Worm (Caenorhabditis elegans) whole organism, young adult: ENCODE data around the gene smk-1.
A peak's percentile ranks its signal among the peaks of the same experiment; 100 is the strongest.

Source experiments
- B0035.1 ChIP-seq: sonication (generic microtip); optimal IDR thresholded peaks from 2 replicates; lab custom pipeline; 2016; ENCODE audit warnings: missing genetic modification characterization, mild to moderate bottlenecking, missing compliant biosample characterization, missing genotype, missing genetic modification reagents
- C17E4.6 ChIP-seq: fragments of 200-800 bp; sonication (Bioruptor generic); IDR thresholded peaks from 2 replicates; pipeline ENCODE4 v1.3.6; 2022; ENCODE audit warnings: missing genetic modification reagents, missing genetic modification characterization, missing compliant biosample characterization
- D2030.7 ChIP-seq: fragments of 200-800 bp; sonication (Bioruptor generic); IDR thresholded peaks from 2 replicates; pipeline ENCODE4 v1.3.6; 2022; ENCODE audit warnings: missing genetic modification reagents, missing genetic modification characterization, missing compliant biosample characterization
- F10E7.11 ChIP-seq: sonication (generic microtip); optimal IDR thresholded peaks from 2 replicates; lab custom pipeline; 2017; ENCODE audit warnings: mild to moderate bottlenecking, missing genetic modification characterization, moderate library complexity, missing compliant biosample characterization
- F22D6.2 ChIP-seq: sonication (generic microtip); optimal IDR thresholded peaks from 2 replicates; lab custom pipeline; 2016; ENCODE audit warnings: mild to moderate bottlenecking, missing genetic modification characterization, missing compliant biosample characterization
- F37B4.10 ChIP-seq: fragments of 200-800 bp; sonication (Bioruptor generic); IDR thresholded peaks from 2 replicates; pipeline ENCODE4 v1.3.6; 2022; ENCODE audit warnings: missing genetic modification characterization, missing compliant biosample characterization
- F39B2.1 ChIP-seq: fragments of 200-800 bp; sonication (Bioruptor generic); IDR thresholded peaks from 2 replicates; pipeline ENCODE4 v1.3.6; 2022; ENCODE audit warnings: missing genetic modification reagents, missing genetic modification characterization, missing compliant biosample characterization
- F52B5.7 ChIP-seq: sonication (generic microtip); optimal IDR thresholded peaks from 2 replicates; lab custom pipeline; 2016; ENCODE audit warnings: mild to moderate bottlenecking, missing genetic modification characterization, missing compliant biosample characterization
- K12H6.12 ChIP-seq: fragments of 200-800 bp; sonication (Bioruptor generic); optimal IDR thresholded peaks from 2 replicates; lab custom pipeline; 2018; ENCODE audit warnings: mild to moderate bottlenecking, missing genetic modification characterization, missing compliant biosample characterization
- T07F8.4 ChIP-seq: sonication (generic microtip); optimal IDR thresholded peaks from 2 replicates; lab custom pipeline; 2016; ENCODE audit warnings: mild to moderate bottlenecking, missing genetic modification characterization, moderate library complexity, missing compliant biosample characterization
- Y53G8AR.9 ChIP-seq: fragments of 200-800 bp; sonication (Bioruptor generic); conservative IDR thresholded peaks from 2 replicates; pipeline ENCODE4 v1.3.6; 2022; ENCODE audit warnings: missing genetic modification reagents, missing genetic modification characterization, missing compliant biosample characterization
- Y67H2A.10 ChIP-seq: fragments of 200-800 bp; sonication (Bioruptor generic); conservative IDR thresholded peaks from 2 replicates; pipeline ENCODE4 v1.3.6; 2022; ENCODE audit warnings: missing genetic modification reagents, missing genetic modification characterization, missing compliant biosample characterization
- atf-7 ChIP-seq: sonication (generic microtip); optimal IDR thresholded peaks from 2 replicates; lab custom pipeline; 2017; ENCODE audit warnings: mild to moderate bottlenecking, missing genetic modification characterization, missing compliant biosample characterization
- attf-5 ChIP-seq: fragments of 200-800 bp; sonication (Bioruptor generic); optimal IDR thresholded peaks from 2 replicates; lab custom pipeline; 2018; ENCODE audit warnings: mild to moderate bottlenecking, missing genetic modification characterization, missing compliant biosample characterization
- bed-1 ChIP-seq: fragments of 200-800 bp; sonication (Bioruptor generic); IDR thresholded peaks from 2 replicates; pipeline ENCODE4 v1.3.6; 2022; ENCODE audit warnings: missing genetic modification reagents, missing genetic modification characterization, missing compliant biosample characterization
- bed-2 ChIP-seq: fragments of 200-800 bp; sonication (Bioruptor generic); IDR thresholded peaks from 2 replicates; pipeline ENCODE4 v1.3.6; 2022; ENCODE audit warnings: missing genetic modification reagents, missing genetic modification characterization, missing compliant biosample characterization
- ccch-3 ChIP-seq: fragments of 200-800 bp; sonication (Bioruptor generic); optimal IDR thresholded peaks from 2 replicates; lab custom pipeline; 2018; ENCODE audit warnings: mild to moderate bottlenecking, missing genetic modification characterization, missing compliant biosample characterization
- ceh-100 ChIP-seq: fragments of 200-800 bp; sonication (Bioruptor generic); IDR thresholded peaks from 2 replicates; pipeline ENCODE4 v1.3.6; 2022; ENCODE audit warnings: missing genetic modification reagents, missing genetic modification characterization, missing compliant biosample characterization
- ceh-40 ChIP-seq: fragments of 200-800 bp; sonication (Bioruptor generic); IDR thresholded peaks from 2 replicates; pipeline ENCODE4 v1.3.6; 2022; ENCODE audit warnings: missing genetic modification characterization, missing compliant biosample characterization
- efl-1 ChIP-seq: fragments of 150-350 bp; optimal IDR thresholded peaks from 2 replicates; lab custom pipeline; 2014; ENCODE audit warnings: missing biosample characterization, missing genetic modification reagents, missing genetic modification characterization
- ets-4 ChIP-seq: fragments of 200-800 bp; sonication (Bioruptor generic); optimal IDR thresholded peaks from 2 replicates; lab custom pipeline; 2018; ENCODE audit warnings: mild to moderate bottlenecking, missing genetic modification characterization, missing compliant biosample characterization
- fkh-3 ChIP-seq: sonication (generic microtip); optimal IDR thresholded peaks from 2 replicates; lab custom pipeline; 2016; ENCODE audit warnings: mild to moderate bottlenecking, missing genetic modification characterization, missing compliant biosample characterization
- hlh-12 ChIP-seq: sonication (generic microtip); optimal IDR thresholded peaks from 2 replicates; lab custom pipeline; 2016; ENCODE audit warnings: missing genetic modification characterization, missing compliant biosample characterization
- hmg-1.2 ChIP-seq: fragments of 200-800 bp; sonication (Bioruptor generic); IDR thresholded peaks from 2 replicates; pipeline ENCODE4 v1.3.6; 2022; ENCODE audit warnings: missing genetic modification reagents, missing genetic modification characterization, missing compliant biosample characterization
- hrde-1 ChIP-seq: sonication (generic microtip); optimal IDR thresholded peaks from 2 replicates; lab custom pipeline; 2016; ENCODE audit warnings: missing genetic modification characterization, mild to moderate bottlenecking, missing compliant biosample characterization, moderate library complexity, missing genotype, missing genetic modification reagents, borderline replicate concordance
- lag-1 ChIP-seq: fragments of 200-800 bp; sonication (Bioruptor generic); IDR thresholded peaks from 2 replicates; pipeline ENCODE4 v1.3.6; 2022; ENCODE audit warnings: missing genetic modification reagents, missing genetic modification characterization, missing compliant biosample characterization
- let-526 ChIP-seq: fragments of 200-800 bp; sonication (Bioruptor generic); IDR thresholded peaks from 2 replicates; pipeline ENCODE4 v1.3.6; 2022; ENCODE audit warnings: missing genetic modification reagents, missing genetic modification characterization, missing compliant biosample characterization
- let-607 ChIP-seq, 2 experiments: fragments of 200-800 bp in 1 of 2; sonication (Bioruptor generic) in 1 of 2; sonication (generic microtip) in 1 of 2; optimal IDR thresholded peaks; 2 replicates each; lab custom pipeline; 2016 to 2018; ENCODE audit warnings: mild to moderate bottlenecking in 2 of 2, missing compliant biosample characterization in 2 of 2, missing genetic modification characterization in 2 of 2, moderate library complexity in 2 of 2, missing genotype in 1 of 2
- lin-35 ChIP-seq, 3 experiments: fragments of 150-350 bp in 2 of 3; sonication (generic microtip) in 1 of 3; optimal IDR thresholded peaks; 2 replicates each; lab custom pipeline; 2014 to 2018; ENCODE audit warnings: missing biosample characterization in 3 of 3, missing genetic modification characterization in 3 of 3, missing genetic modification reagents in 3 of 3
- lin-40 ChIP-seq: sonication (generic microtip); optimal IDR thresholded peaks from 2 replicates; lab custom pipeline; 2016; ENCODE audit warnings: missing genetic modification characterization, mild to moderate bottlenecking, missing compliant biosample characterization, missing genotype, missing genetic modification reagents
- lin-54 ChIP-seq: fragments of 200-800 bp; sonication (Bioruptor generic); optimal IDR thresholded peaks from 2 replicates; lab custom pipeline; 2018; ENCODE audit warnings: mild to moderate bottlenecking, missing genetic modification characterization, missing compliant biosample characterization
- lir-1 ChIP-seq: fragments of 200-800 bp; sonication (Bioruptor generic); conservative IDR thresholded peaks from 2 replicates; pipeline ENCODE4 v1.3.6; 2022; ENCODE audit warnings: missing genetic modification reagents, missing genetic modification characterization, missing compliant biosample characterization
- lsl-1 ChIP-seq: fragments of 200-800 bp; sonication (Bioruptor generic); optimal IDR thresholded peaks from 2 replicates; lab custom pipeline; 2018; ENCODE audit warnings: mild to moderate bottlenecking, missing genetic modification characterization, moderate library complexity, missing compliant biosample characterization
- madf-10 ChIP-seq: sonication (generic microtip); optimal IDR thresholded peaks from 2 replicates; lab custom pipeline; 2016; ENCODE audit warnings: mild to moderate bottlenecking, missing genetic modification characterization, missing compliant biosample characterization
- madf-3 ChIP-seq: fragments of 200-800 bp; sonication (Bioruptor generic); IDR thresholded peaks from 2 replicates; pipeline ENCODE4 v1.3.6; 2022; ENCODE audit warnings: missing genetic modification reagents, missing genetic modification characterization, missing compliant biosample characterization
- mxl-1 ChIP-seq: sonication (generic microtip); optimal IDR thresholded peaks from 2 replicates; lab custom pipeline; 2016; ENCODE audit warnings: missing genetic modification characterization, missing compliant biosample characterization
- nhr-120 ChIP-seq: fragments of 200-800 bp; sonication (Bioruptor generic); IDR thresholded peaks from 2 replicates; pipeline ENCODE4 v1.3.6; 2022; ENCODE audit warnings: missing genetic modification characterization, missing compliant biosample characterization
- nhr-90 ChIP-seq: sonication (generic microtip); optimal IDR thresholded peaks from 2 replicates; lab custom pipeline; 2016; ENCODE audit warnings: missing genotype, mild to moderate bottlenecking, missing genetic modification characterization, missing compliant biosample characterization
- pha-4 ChIP-seq: fragments of 150-350 bp; sonication (generic microtip); optimal IDR thresholded peaks from 2 replicates; lab custom pipeline; 2014; ENCODE audit warnings: missing biosample characterization, missing genetic modification reagents, missing genetic modification characterization
- rpc-1 ChIP-seq, 2 experiments: fragments of 150-350 bp in 1 of 2; sonication (generic microtip) in 1 of 2; optimal IDR thresholded peaks; 2 replicates each; lab custom pipeline; 2014 to 2018; ENCODE audit warnings: missing biosample characterization in 1 of 2, missing genetic modification characterization in 1 of 2, missing genetic modification reagents in 1 of 2, missing genotype in 1 of 2
- snpc-1.1 ChIP-seq: sonication (generic microtip); optimal IDR thresholded peaks from 2 replicates; lab custom pipeline; 2017; ENCODE audit warnings: missing genetic modification characterization, mild to moderate bottlenecking, missing compliant biosample characterization, antibody characterized with exemption, moderate library complexity, missing genotype, missing genetic modification reagents; ENCODE audit not compliant: insufficient read depth
- sptf-2 ChIP-seq: fragments of 200-800 bp; sonication (Bioruptor generic); optimal IDR thresholded peaks from 2 replicates; lab custom pipeline; 2018; ENCODE audit warnings: mild to moderate bottlenecking, missing genetic modification characterization, missing compliant biosample characterization
- tlf-1 ChIP-seq: fragments of 200-800 bp; sonication (Bioruptor generic); optimal IDR thresholded peaks from 2 replicates; lab custom pipeline; 2018; ENCODE audit warnings: mild to moderate bottlenecking, missing genetic modification characterization, missing compliant biosample characterization
- xnd-1 ChIP-seq: sonication (generic microtip); optimal IDR thresholded peaks from 2 replicates; lab custom pipeline; 2016; ENCODE audit warnings: missing genotype, missing genetic modification reagents, missing genetic modification characterization, missing compliant biosample characterization
- ztf-18 ChIP-seq: sonication (generic microtip); optimal IDR thresholded peaks from 2 replicates; lab custom pipeline; 2016; ENCODE audit warnings: missing genotype, mild to moderate bottlenecking, missing genetic modification characterization, missing compliant biosample characterization
- ztf-22 ChIP-seq: fragments of 200-800 bp; sonication (Bioruptor generic); optimal IDR thresholded peaks from 2 replicates; lab custom pipeline; 2018; ENCODE audit warnings: mild to moderate bottlenecking, missing genetic modification characterization, moderate library complexity, missing compliant biosample characterization
- ztf-25 ChIP-seq: fragments of 200-800 bp; sonication (Bioruptor generic); IDR thresholded peaks from 2 replicates; pipeline ENCODE4 v1.3.6; 2022; ENCODE audit warnings: missing genetic modification reagents, missing genetic modification characterization, missing compliant biosample characterization
- ztf-28 ChIP-seq: fragments of 200-800 bp; sonication (Bioruptor generic); IDR thresholded peaks from 2 replicates; pipeline ENCODE4 v1.3.6; 2022; ENCODE audit warnings: missing genetic modification reagents, missing genetic modification characterization, missing compliant biosample characterization

Gene smk-1

DNA sequence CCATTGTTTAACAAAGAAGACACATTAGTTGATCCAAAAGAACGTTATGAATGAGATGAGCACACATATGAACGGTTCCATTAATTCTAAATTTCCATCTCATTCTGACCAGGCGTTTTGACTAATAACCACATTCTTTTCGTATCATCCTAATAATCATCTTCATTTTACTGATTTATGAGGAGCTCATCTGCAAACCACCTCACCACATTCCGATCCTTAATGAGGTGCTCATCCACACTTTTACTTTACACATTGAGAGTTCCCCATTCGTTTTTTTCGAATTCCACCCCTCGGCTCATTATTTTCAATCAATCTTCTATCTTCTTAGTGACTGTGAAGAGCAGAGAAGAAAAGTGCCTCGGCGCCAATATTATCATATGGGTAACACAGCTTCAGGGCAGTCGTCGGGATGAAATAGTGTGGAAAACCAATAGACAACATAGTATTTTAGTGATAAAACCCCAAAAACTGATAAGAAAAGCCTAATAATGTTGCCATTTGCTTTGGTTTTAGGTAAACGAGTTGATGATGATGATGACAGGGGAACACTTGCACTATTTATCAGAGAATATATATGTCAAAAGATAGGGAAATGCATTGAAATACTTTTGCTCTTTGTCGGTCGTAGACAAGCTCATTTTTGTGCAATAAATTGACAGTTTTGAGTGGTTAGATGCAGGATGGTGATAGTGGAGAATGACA is 43.6 kb downstream of the smk-1 start (continued):
- TF ChIP-seq B0035.1 (no peak), ztf-18 (tag; lab: Kevin White, UChicago) (no peak), Y67H2A.10 (GFP tag; lab: Robert Waterston, UW) (no peak), atf-7 (tag; lab: Kevin White, UChicago) (peak; percentile 96), let-526 (GFP tag; lab: Robert Waterston, UW) (no peak), xnd-1 (tag; lab: Kevin White, UChicago) (no peak), F22D6.2 (tag; lab: Kevin White, UChicago) (peak; percentile 52), madf-10 (peak; percentile 58), lir-1 (GFP tag; lab: Robert Waterston, UW) (no peak), mxl-1 (tag; lab: Kevin White, UChicago) (no peak), ztf-25 (GFP tag; lab: Robert Waterston, UW) (no peak), hmg-1.2 (GFP tag; lab: Robert Waterston, UW) (no peak), rpc-1 (optimal IDR thresholded peaks at IDR 0.05; lab: Kevin White, UChicago) (no peak), rpc-1 (tag; optimal IDR thresholded peaks at IDR 0.05; lab: Kevin White, UChicago) (no peak), lag-1 (GFP tag; lab: Robert Waterston, UW) (no peak), tlf-1 (GFP tag; lab: Kevin White, UChicago) (peak; percentile 58), hlh-12 (tag; lab: Kevin White, UChicago) (no peak), C17E4.6 (GFP tag; lab: Robert Waterston, UW) (no peak), madf-3 (no peak), sptf-2 (GFP tag; lab: Kevin White, UChicago) (peak; percentile 46), pha-4 (tag; lab: Kevin White, UChicago) (peak; percentile 59), Y53G8AR.9 (GFP tag; lab: Robert Waterston, UW) (no peak), lin-35 (GFP tag; optimal IDR thresholded peaks at IDR 0.05; lab: Kevin White, UChicago) (no peak), ccch-3 (GFP tag; lab: Kevin White, UChicago) (no peak), ztf-22 (GFP tag; lab: Kevin White, UChicago) (peak; percentile 97), F10E7.11 (tag; lab: Kevin White, UChicago) (no peak), lsl-1 (no peak), nhr-120 (no peak), hrde-1 (no peak), lin-40 (tag; lab: Kevin White, UChicago) (peak; percentile 56), fkh-3 (tag; lab: Kevin White, UChicago) (no peak), efl-1 (GFP tag; lab: Kevin White, UChicago) (no peak), F39B2.1 (GFP tag; lab: Robert Waterston, UW) (no peak), ceh-40 (GFP tag; lab: Robert Waterston, UW) (no peak), ets-4 (GFP tag; lab: Kevin White, UChicago) (peak; percentile 97), lin-54 (GFP tag; lab: Kevin White, UChicago) (no peak), snpc-1.1 (tag; lab: Kevin White, UChicago) (no peak), attf-5 (GFP tag; lab: Kevin White, UChicago) (peak; percentile 30), F52B5.7 (tag; lab: Kevin White, UChicago) (no peak), F37B4.10 (GFP tag; lab: Robert Waterston, UW) (no peak), let-607 (tag; optimal IDR thresholded peaks at IDR 0.05; lab: Kevin White, UChicago) (peak; percentile 68 to 88), T07F8.4 (tag; lab: Kevin White, UChicago) (no peak), bed-2 (GFP tag; lab: Robert Waterston, UW) (no peak), ceh-100 (no peak), nhr-90 (tag; lab: Kevin White, UChicago) (peak; percentile 76), bed-1 (GFP tag; lab: Robert Waterston, UW) (no peak), K12H6.12 (tag; lab: Kevin White, UChicago) (no peak), ztf-28 (no peak), D2030.7 (GFP tag; lab: Robert Waterston, UW) (no peak)
